Worm (Caenorhabditis elegans): ENCODE measurements around the gene fip-3.

Gene fip-3

DNA sequence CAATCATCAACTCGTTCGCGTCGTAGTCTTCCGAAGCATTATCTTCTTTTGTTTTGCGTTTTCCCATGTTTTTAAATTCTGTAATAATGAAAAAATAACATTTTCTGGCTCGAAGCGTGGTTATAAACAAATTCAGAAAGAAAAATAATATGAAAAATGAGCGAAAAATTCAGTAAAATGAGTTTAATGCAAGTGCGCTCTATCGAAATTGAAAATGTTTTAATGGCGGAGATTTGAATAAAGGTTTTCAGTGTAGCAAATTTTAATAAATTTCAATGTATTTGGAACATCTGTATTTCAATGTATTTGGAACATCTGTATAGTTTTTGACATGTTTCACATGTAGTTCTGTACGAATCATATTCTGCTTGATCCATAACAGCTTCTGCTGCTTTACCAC lies 25.2 kb upstream of the fip-3 start, which contains the start of gene rha-2 (continued):
- TF ChIP-seq lin-14 (GFP tag; optimal IDR thresholded peaks at IDR 0.05) (no peak), F16B12.6 (tag; optimal IDR thresholded peaks at IDR 0.05) (peak; percentile 22), unc-86 (tag; optimal IDR thresholded peaks at IDR 0.05) (no peak), fkh-4 (tag; optimal IDR thresholded peaks at IDR 0.05; ENCODE audit: borderline replicate concordance) (no peak), dpl-1 (GFP tag; optimal IDR thresholded peaks at IDR 0.05) (peak; percentile 83 to 91 (median 88)), ceh-88 (GFP tag; IDR thresholded peaks at IDR 0.05) (no peak), blmp-1 (tag; optimal IDR thresholded peaks at IDR 0.05) (peak; percentile 15), ama-1 (optimal IDR thresholded peaks at IDR 0.05) (no peak), aly-2 (tag; optimal IDR thresholded peaks at IDR 0.05) (no peak), sox-4 (tag; optimal IDR thresholded peaks at IDR 0.05) (no peak), nhr-71 (tag; optimal IDR thresholded peaks at IDR 0.05) (no peak), elt-3 (tag; optimal IDR thresholded peaks at IDR 0.05) (no peak), nhr-85 (tag) (no peak), unc-62 (GFP tag; optimal IDR thresholded peaks at IDR 0.05) (no peak), grh-1 (GFP tag; IDR thresholded peaks at IDR 0.05) (no peak), ces-1 (GFP tag; optimal IDR thresholded peaks at IDR 0.05) (no peak), ztf-4 (tag; optimal IDR thresholded peaks at IDR 0.05) (no peak), efl-1 (optimal IDR thresholded peaks at IDR 0.05) (peak; percentile 62 to 88), efl-1 (GFP tag; optimal IDR thresholded peaks at IDR 0.05 in 1 of 2) (peak; percentile 90 to 99), aha-1 (tag; optimal IDR thresholded peaks at IDR 0.05) (no peak), snpc-4 (tag; optimal IDR thresholded peaks at IDR 0.05) (no peak), ceh-82 (tag; optimal IDR thresholded peaks at IDR 0.05) (peak in 1 of 3 experiments; percentile 27), C16A3.4 (tag; optimal IDR thresholded peaks at IDR 0.05) (peak; percentile 42), zip-4 (GFP tag; optimal IDR thresholded peaks at IDR 0.05) (no peak), egl-13 (tag; optimal IDR thresholded peaks at IDR 0.05) (no peak), pax-3 (tag; optimal IDR thresholded peaks at IDR 0.05) (no peak), nhr-12 (tag; optimal IDR thresholded peaks at IDR 0.05) (no peak), tbx-2 (tag; optimal IDR thresholded peaks at IDR 0.05) (no peak), xbp-1 (tag; optimal IDR thresholded peaks at IDR 0.05) (peak; percentile 5), lin-35 (GFP tag; optimal IDR thresholded peaks at IDR 0.05) (peak; percentile 89 to 95), nhr-11 (tag; optimal IDR thresholded peaks at IDR 0.05) (no peak), C34B4.2 (tag; optimal IDR thresholded peaks at IDR 0.05) (no peak), ztf-11 (tag; optimal IDR thresholded peaks at IDR 0.05) (no peak), pqm-1 (tag; optimal IDR thresholded peaks at IDR 0.05) (no peak), rnt-1 (tag; optimal IDR thresholded peaks at IDR 0.05) (no peak), sup-37 (GFP tag; optimal IDR thresholded peaks at IDR 0.05) (no peak), nhr-19 (GFP tag; conservative IDR thresholded peaks at IDR 0.05) (no peak), snu-23 (GFP tag; optimal IDR thresholded peaks at IDR 0.05) (peak; percentile 13), alr-1 (tag; optimal IDR thresholded peaks at IDR 0.05; ENCODE audit: borderline replicate concordance) (no peak)

DNA sequence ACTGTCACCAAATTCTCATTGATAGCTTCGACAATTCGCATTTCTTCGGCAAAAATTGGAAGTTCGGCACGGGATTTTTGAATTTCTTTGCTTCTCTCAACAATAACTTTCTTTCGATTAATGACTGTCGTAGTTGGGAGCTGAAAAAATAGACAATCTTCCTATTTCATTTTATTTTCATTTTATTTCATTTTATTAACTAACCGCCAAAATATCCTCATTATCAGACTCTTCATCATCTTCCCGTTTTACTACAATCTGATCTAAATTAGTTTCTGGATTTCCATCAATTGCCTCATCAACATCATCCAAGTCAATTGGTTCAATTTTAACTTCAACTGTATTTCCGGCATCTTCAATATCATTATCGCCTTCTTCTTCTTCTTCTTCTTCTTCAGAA lies 24.3 kb upstream of the fip-3 start:
- TF ChIP-seq fkh-4 (tag; optimal IDR thresholded peaks at IDR 0.05; ENCODE audit: borderline replicate concordance): no peak

ce11 chrIII:8611282-8611681 lies 22.0 kb upstream of the fip-3 start:
- TF ChIP-seq efl-1 (optimal IDR thresholded peaks at IDR 0.05): no peak
- peak in 1 of 2 experiments; percentile 23 for TF ChIP-seq efl-1 (GFP tag; optimal IDR thresholded peaks at IDR 0.05 in 1 of 2)
- TF ChIP-seq nhr-85 (tag): no peak

DNA sequence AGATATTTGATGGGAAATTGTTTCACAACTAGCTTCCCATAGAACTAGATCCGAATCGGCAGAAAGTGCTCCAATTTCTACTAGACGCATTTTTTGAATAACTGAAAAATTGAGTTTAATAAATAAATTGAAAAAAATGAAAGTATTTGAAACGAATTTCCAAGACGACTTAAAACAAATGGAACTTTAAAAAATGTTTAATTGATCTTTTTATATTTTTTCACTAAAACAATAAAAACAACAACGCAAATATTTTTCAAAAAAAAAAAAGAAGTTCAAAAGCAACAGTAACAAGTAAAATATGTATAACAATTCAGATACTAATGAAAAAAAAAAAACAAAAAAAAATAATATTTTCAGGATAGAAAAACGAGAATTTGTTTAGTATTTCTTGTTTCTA lies 20.4 kb upstream of the fip-3 start, which contains the start of gene C06E1.9:
TSS of gene C06E1.9 (minus strand) at position 101 of the 400 bp plus-strand sequence.
- TF ChIP-seq zip-4 (GFP tag; optimal IDR thresholded peaks at IDR 0.05) (no peak), ceh-63 (GFP tag; optimal IDR thresholded peaks at IDR 0.05) (no peak), nhr-12 (tag; optimal IDR thresholded peaks at IDR 0.05) (no peak), dsc-1 (tag; optimal IDR thresholded peaks at IDR 0.05) (no peak)
